Fruit fly (Drosophila melanogaster) whole organism: ENCODE results near the gene CG6497.

ENCODE experiments used
- CG8478 ChIP-seq: fragments of >200 bp; optimal IDR thresholded peaks from 2 replicates; lab custom pipeline; 2018; ENCODE audit warnings: inconsistent platforms
- Dll ChIP-seq: fragments of >200 bp; optimal IDR thresholded peaks from 2 replicates; lab custom pipeline; 2017
- psq ChIP-seq: fragments of >200 bp; optimal IDR thresholded peaks from 2 replicates; lab custom pipeline; 2017
- usp ChIP-seq: fragments of >200 bp; optimal IDR thresholded peaks from 2 replicates; lab custom pipeline; 2017; ENCODE audit warnings: missing biosample characterization, missing genetic modification characterization, mixed read lengths

DNA sequence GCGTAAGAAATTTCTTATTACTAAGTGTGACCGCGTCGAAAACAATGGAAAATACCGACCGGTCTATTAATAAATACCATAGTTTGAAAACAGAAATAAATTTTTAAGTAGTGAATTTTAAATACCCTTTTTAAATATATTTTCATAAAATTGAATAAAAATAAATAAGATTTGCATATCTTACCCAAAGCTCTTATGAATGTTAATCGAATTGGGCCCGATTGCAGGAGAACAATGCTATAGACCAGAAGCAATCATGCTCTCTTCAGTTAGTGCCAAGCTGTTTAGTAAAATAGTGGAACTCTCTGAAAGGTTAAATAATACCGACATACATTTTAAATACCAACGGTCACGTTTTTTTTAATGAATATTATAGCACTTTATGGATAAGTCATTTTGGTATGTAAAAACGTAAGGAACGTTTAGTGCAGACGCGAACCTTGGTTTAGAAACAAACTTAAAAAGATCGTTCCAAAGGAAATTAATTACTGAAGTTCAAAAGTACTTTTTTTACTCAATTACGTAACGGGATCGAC, 11.6 kb downstream of the CG6497 start, which contains the start of gene Afg3l2:
- TF ChIP-seq psq (lab: Kevin White, UChicago) (no peak), CG8478 (lab: Kevin White, UChicago) (no peak), usp (GFP tag; lab: Kevin White, UChicago) (no peak), Dll (lab: Kevin White, UChicago) (no peak)
